Worm (Caenorhabditis elegans) whole organism, L3 larva: ENCODE measurements around the gene magu-2.

Experiments
- R02D3.7 ChIP-seq: fragments of 150-350 bp; optimal IDR thresholded peaks from 2 replicates; lab custom pipeline; 2014; ENCODE audit warnings: missing biosample characterization, missing genetic modification characterization
- ama-1 ChIP-seq: fragments of 150-350 bp; optimal IDR thresholded peaks from 2 replicates; lab custom pipeline; 2018
- egl-27 ChIP-seq: sonication (generic microtip); optimal IDR thresholded peaks from 4 replicates; lab custom pipeline; 2017; ENCODE audit warnings: missing biosample characterization, missing genetic modification reagents, missing genetic modification characterization
- elt-3 ChIP-seq, 3 experiments: fragments of 150-350 bp in 1 of 3; sonication (generic microtip) in 2 of 3; optimal IDR thresholded peaks; 2 replicates in 2 of 3; 4 replicates in 1 of 3; lab custom pipeline; 2014 to 2017; ENCODE audit warnings: missing biosample characterization in 3 of 3, missing genetic modification characterization in 3 of 3
- lin-39 ChIP-seq: fragments of 150-350 bp; optimal IDR thresholded peaks from 2 replicates; lab custom pipeline; 2018; ENCODE audit warnings: missing biosample characterization, missing genetic modification reagents, missing genetic modification characterization
- nhr-43 ChIP-seq: sonication (generic microtip); optimal IDR thresholded peaks from 2 replicates; lab custom pipeline; 2016; ENCODE audit warnings: mild to moderate bottlenecking, missing genetic modification characterization, missing compliant biosample characterization; ENCODE audit not compliant: poor library complexity, severe bottlenecking
- nhr-76 ChIP-seq: fragments of 150-350 bp; sonication (generic microtip); optimal IDR thresholded peaks from 5 replicates; lab custom pipeline; 2014; ENCODE audit warnings: missing biosample characterization, missing genetic modification characterization
- pqm-1 ChIP-seq: fragments of 150-350 bp; optimal IDR thresholded peaks from 2 replicates; lab custom pipeline; 2017; ENCODE audit warnings: missing biosample characterization, missing genetic modification characterization, inconsistent platforms
- unc-62 ChIP-seq: fragments of 150-350 bp; sonication (generic microtip); optimal IDR thresholded peaks from 4 replicates; lab custom pipeline; 2014; ENCODE audit warnings: missing biosample characterization, missing genetic modification reagents, missing genetic modification characterization
- zag-1 ChIP-seq: fragments of 150-350 bp; optimal IDR thresholded peaks from 2 replicates; lab custom pipeline; 2014; ENCODE audit warnings: missing biosample characterization, missing genetic modification characterization

ce11 chrV:8789345-8789744 lies 11.5 kb downstream of the magu-2 start:
- TF ChIP-seq unc-62 (GFP tag; lab: Kevin White, UChicago) (no peak), nhr-76 (tag; lab: Kevin White, UChicago) (no peak), pqm-1 (no peak), nhr-43 (tag; lab: Kevin White, UChicago) (no peak), egl-27 (tag; lab: Kevin White, UChicago) (no peak), elt-3 (tag; optimal IDR thresholded peaks at IDR 0.05; lab: Kevin White, UChicago) (no peak), R02D3.7 (no peak), lin-39 (tag; lab: Kevin White, UChicago) (no peak), zag-1 (no peak), ama-1 (lab: Kevin White, UChicago) (no peak)
